Worm (Caenorhabditis elegans): ENCODE measurements around the gene R05D3.12.
A peak's percentile ranks its signal among the peaks of the same experiment; 100 is the strongest.

The R05D3.12 gene

ce11 chrIII:8411976-8412375 lies 31.2 kb downstream of the R05D3.12 start (continued):
- no peak for TF ChIP-seq cey-2 (tag; optimal IDR thresholded peaks at IDR 0.05; ENCODE audit: borderline replicate concordance, insufficient read depth)
- no peak for TF ChIP-seq zfp-3 (GFP tag; conservative IDR thresholded peaks at IDR 0.05)
- peak; percentile 26; the same call in 1 of the 2 replicates for TF ChIP-seq ceh-20 (GFP tag; IDR thresholded peaks at IDR 0.05)
- no peak for TF ChIP-seq nhr-6 (tag; optimal IDR thresholded peaks at IDR 0.05)
- TF ChIP-seq nhr-10 (tag; optimal IDR thresholded peaks at IDR 0.05): no peak
- TF ChIP-seq unc-130 (GFP tag; optimal IDR thresholded peaks at IDR 0.05): no peak
- TF ChIP-seq nhr-41 (GFP tag; IDR thresholded peaks at IDR 0.05): no peak
- no peak for TF ChIP-seq nhr-42 (GFP tag; IDR thresholded peaks at IDR 0.05)
- peak; percentile 35 for TF ChIP-seq lin-13 (GFP tag; optimal IDR thresholded peaks at IDR 0.05)
- TF ChIP-seq lim-7 (GFP tag; IDR thresholded peaks at IDR 0.05): no peak; the same call in 1 of the 2 replicates
- TF ChIP-seq attf-4 (tag; optimal IDR thresholded peaks at IDR 0.05): no peak
- no peak for TF ChIP-seq nhr-76 (tag; optimal IDR thresholded peaks at IDR 0.05)
- TF ChIP-seq dmd-6 (GFP tag; IDR thresholded peaks at IDR 0.05): peak; percentile 52; the same call in 1 of the 2 replicates
- peak; percentile 81 for TF ChIP-seq hmg-1.1 (GFP tag; IDR thresholded peaks at IDR 0.05)
- TF ChIP-seq zip-11 (GFP tag; IDR thresholded peaks at IDR 0.05): no peak
- TF ChIP-seq ceh-32 (tag; optimal IDR thresholded peaks at IDR 0.05; ENCODE audit: poor library complexity): no peak

ce11 chrIII:8413501-8413900 lies 32.8 kb downstream of the R05D3.12 start:
- TF ChIP-seq lim-7 (GFP tag; IDR thresholded peaks at IDR 0.05) (no peak), ctbp-1 (GFP tag; IDR thresholded peaks at IDR 0.05) (no peak), daf-8 (GFP tag; IDR thresholded peaks at IDR 0.05) (no peak), nhr-6 (tag; optimal IDR thresholded peaks at IDR 0.05) (peak; percentile 57)

- TF ChIP-seq Y105C5A.15 (GFP tag; IDR thresholded peaks at IDR 0.05): no peak
- TF ChIP-seq hif-1 (tag; optimal IDR thresholded peaks at IDR 0.05): no peak
- TF ChIP-seq ZK546.5 (tag; optimal IDR thresholded peaks at IDR 0.05): no peak
- peak; percentile 47 for TF ChIP-seq ces-1 (GFP tag; optimal IDR thresholded peaks at IDR 0.05)
- no peak for TF ChIP-seq egl-43 (GFP tag; IDR thresholded peaks at IDR 0.05)
Measured at ce11 chrIII:8416871-8417191, 36.1 kb downstream of the R05D3.12 start.

ce11 chrIII:8417192-8417967 lies 36.6 kb downstream of the R05D3.12 start:
- TF ChIP-seq zfp-2 (tag; optimal IDR thresholded peaks at IDR 0.05) (peak; percentile 50), nhr-10 (tag; optimal IDR thresholded peaks at IDR 0.05) (no peak), mes-2 (tag; optimal IDR thresholded peaks at IDR 0.05; ENCODE audit: poor library complexity, severe bottlenecking) (peak; percentile 43), lin-1 (GFP tag; IDR thresholded peaks at IDR 0.05) (no peak; the same call in 1 of the 2 replicates), ceh-82 (tag; optimal IDR thresholded peaks at IDR 0.05) (no peak), ZK337.2 (GFP tag; IDR thresholded peaks at IDR 0.05) (no peak), jun-1 (tag; optimal IDR thresholded peaks at IDR 0.05) (peak; percentile 69), vab-7 (GFP tag; IDR thresholded peaks at IDR 0.05) (peak; percentile 34; the same call in 1 of the 2 replicates), tra-1 (GFP tag; IDR thresholded peaks at IDR 0.05) (no peak), ztf-11 (tag; optimal IDR thresholded peaks at IDR 0.05) (no peak), aha-1 (tag) (peak; percentile 98), daf-12 (tag; optimal IDR thresholded peaks at IDR 0.05) (no peak), lim-7 (GFP tag; IDR thresholded peaks at IDR 0.05) (no peak), ama-1 (optimal IDR thresholded peaks at IDR 0.05) (no peak), madf-5 (GFP tag; IDR thresholded peaks at IDR 0.05) (no peak), lir-3 (tag; optimal IDR thresholded peaks at IDR 0.05) (peak; percentile 34), lsy-2 (tag; optimal IDR thresholded peaks at IDR 0.05) (peak; percentile 97 to 98), gei-8 (GFP tag; optimal IDR thresholded peaks at IDR 0.05) (peak; percentile 34), T26A8.4 (GFP tag; IDR thresholded peaks at IDR 0.05) (peak; percentile 91), mxl-2 (GFP tag; conservative IDR thresholded peaks at IDR 0.05) (0 out of 2 replicates have a peak, but pooled peaks have one; percentile 53), ZK546.5 (tag; optimal IDR thresholded peaks at IDR 0.05) (peak in 1 of 2 experiments; percentile 57), zip-11 (GFP tag; IDR thresholded peaks at IDR 0.05) (no peak), set-16 (GFP tag; IDR thresholded peaks at IDR 0.05) (peak; percentile 54), F26F4.8 (GFP tag; conservative IDR thresholded peaks at IDR 0.05) (no peak), Y105C5A.15 (GFP tag; IDR thresholded peaks at IDR 0.05) (no peak), duxl-1 (tag; optimal IDR thresholded peaks at IDR 0.05; ENCODE audit: poor library complexity) (peak; percentile 95), lin-38 (GFP tag; IDR thresholded peaks at IDR 0.05) (peak; percentile 69)
